Fruit fly (Drosophila melanogaster): ENCODE data around the gene ras.

The ras gene

DNA sequence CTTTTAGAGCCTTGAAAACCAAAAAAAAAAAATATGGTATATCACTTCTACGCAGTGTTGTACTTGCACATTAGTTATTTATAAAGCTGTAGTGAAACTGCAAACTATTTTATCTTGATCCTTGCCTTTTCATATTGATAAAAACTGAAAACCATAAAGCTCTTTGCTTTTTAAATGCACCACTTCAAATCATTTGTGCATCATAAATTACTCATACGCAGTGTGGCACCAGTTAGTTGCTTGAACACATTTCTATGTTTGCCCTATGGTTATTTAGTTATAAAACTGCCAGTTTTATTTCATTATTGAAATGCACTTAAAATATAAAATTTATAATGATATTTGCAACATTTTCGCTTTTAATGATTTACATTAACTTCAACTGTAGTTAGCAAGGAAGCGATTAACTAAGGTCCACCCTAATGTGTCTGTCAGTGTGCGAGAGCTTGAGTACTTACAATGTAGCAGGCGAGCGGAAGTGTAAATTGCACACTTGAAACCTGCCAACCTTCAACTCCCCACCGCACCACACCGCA, 11.8 kb downstream of the ras start (continued):
- TF ChIP-seq CG15601 (tag; optimal IDR thresholded peaks at IDR 0.05) (no peak), Mrtf (GFP tag; IDR thresholded peaks at IDR 0.05) (no peak), BtbVII (GFP tag; optimal IDR thresholded peaks at IDR 0.05) (no peak), CG34376 (GFP tag; optimal IDR thresholded peaks at IDR 0.05) (peak; percentile 22), Usf (GFP tag; optimal IDR thresholded peaks at IDR 0.05) (no peak), Trl (optimal IDR thresholded peaks at IDR 0.05) (no peak), Trl (GFP tag; optimal IDR thresholded peaks at IDR 0.05) (no peak), CG12219 (GFP tag; optimal IDR thresholded peaks at IDR 0.05) (no peak), org-1 (GFP tag; optimal IDR thresholded peaks at IDR 0.05) (no peak), slp2 (GFP tag; optimal IDR thresholded peaks at IDR 0.05) (no peak), Fer1 (GFP tag; optimal IDR thresholded peaks at IDR 0.05) (peak; percentile 2), CG8765 (GFP tag; IDR thresholded peaks at IDR 0.05) (no peak), CG6689 (GFP tag; IDR thresholded peaks at IDR 0.05) (no peak), ftz-f1 (GFP tag; optimal IDR thresholded peaks at IDR 0.05) (no peak), CG32772 (GFP tag; IDR thresholded peaks at IDR 0.05) (no peak), Ets65A (GFP tag) (no peak), Sry-δ (GFP tag; optimal IDR thresholded peaks at IDR 0.05) (no peak), sd (tag; optimal IDR thresholded peaks at IDR 0.05) (no peak), Med (GFP tag) (peak; percentile 7), dmrt11E (tag; optimal IDR thresholded peaks at IDR 0.05) (no peak), prd (optimal IDR thresholded peaks at IDR 0.05) (no peak), prd (GFP tag; IDR thresholded peaks at IDR 0.05) (no peak), chif (GFP tag; optimal IDR thresholded peaks at IDR 0.05) (no peak), al (GFP tag; IDR thresholded peaks at IDR 0.05) (no peak), CG18599 (GFP tag; optimal IDR thresholded peaks at IDR 0.05) (peak; percentile 39), CG14710 (tag; optimal IDR thresholded peaks at IDR 0.05) (no peak), CG11504 (tag; optimal IDR thresholded peaks at IDR 0.05) (peak; percentile 48), CG7372 (GFP tag; IDR thresholded peaks at IDR 0.05) (0 out of 2 replicates have a peak, but pooled peaks have one; percentile 15), Ets97D (GFP tag; optimal IDR thresholded peaks at IDR 0.05) (no peak), kni (GFP tag; optimal IDR thresholded peaks at IDR 0.05) (no peak), CG12391 (tag; optimal IDR thresholded peaks at IDR 0.05) (no peak), wor (GFP tag; IDR thresholded peaks at IDR 0.05) (no peak), CG30431 (GFP tag; optimal IDR thresholded peaks at IDR 0.05) (no peak), slou (GFP tag; optimal IDR thresholded peaks at IDR 0.05) (no peak), ash1 (GFP tag; optimal IDR thresholded peaks at IDR 0.05) (no peak), CG18619 (GFP tag; optimal IDR thresholded peaks at IDR 0.05) (peak; percentile 23), CG9437 (GFP tag; optimal IDR thresholded peaks at IDR 0.05) (peak; percentile 2), da (GFP tag; optimal IDR thresholded peaks at IDR 0.05) (no peak), bab2 (GFP tag; optimal IDR thresholded peaks at IDR 0.05) (no peak), Myb (GFP tag; optimal IDR thresholded peaks at IDR 0.05) (no peak), usp (GFP tag; optimal IDR thresholded peaks at IDR 0.05) (no peak), sug (tag; optimal IDR thresholded peaks at IDR 0.05) (no peak), CG2120 (GFP tag; optimal IDR thresholded peaks at IDR 0.05) (peak; percentile 18), CG14667 (GFP tag; IDR thresholded peaks at IDR 0.05) (no peak), Tbp (GFP tag; optimal IDR thresholded peaks at IDR 0.05) (no peak), dmrt99B (tag; optimal IDR thresholded peaks at IDR 0.05) (peak; percentile 12), CG4854 (GFP tag; optimal IDR thresholded peaks at IDR 0.05) (no peak), CG1792 (GFP tag; optimal IDR thresholded peaks at IDR 0.05) (no peak), CG16815 (GFP tag; optimal IDR thresholded peaks at IDR 0.05) (no peak), dimm (GFP tag; IDR thresholded peaks at IDR 0.05) (no peak), CG30403 (GFP tag; optimal IDR thresholded peaks at IDR 0.05) (peak; percentile 8), Sox100B (GFP tag; optimal IDR thresholded peaks at IDR 0.05) (peak; percentile 24), sr (GFP tag; IDR thresholded peaks at IDR 0.05) (no peak)

All from whole organism, embryonic.